Worm (Caenorhabditis elegans) whole organism, L1 larva: ENCODE measurements around the gene sup-18.
A peak's percentile ranks its signal among the peaks of the same experiment; 100 is the strongest.

ENCODE experiments used
- C04F5.9 ChIP-seq: sonication (generic microtip); optimal IDR thresholded peaks from 2 replicates; lab custom pipeline; 2016; ENCODE audit warnings: missing genetic modification characterization, missing compliant biosample characterization
- F16B12.6 ChIP-seq: fragments of 150-350 bp; optimal IDR thresholded peaks from 2 replicates; lab custom pipeline; 2014; ENCODE audit warnings: missing biosample characterization, missing genetic modification characterization
- Y116A8C.19 ChIP-seq: sonication (generic microtip); optimal IDR thresholded peaks from 2 replicates; lab custom pipeline; 2016; ENCODE audit warnings: missing compliant biosample characterization, missing genetic modification characterization, borderline replicate concordance
- aha-1 ChIP-seq: fragments of 150-350 bp; optimal IDR thresholded peaks from 2 replicates; lab custom pipeline; 2014; ENCODE audit warnings: missing biosample characterization, missing genetic modification characterization
- alr-1 ChIP-seq: fragments of 200-800 bp; sonication (Bioruptor generic); optimal IDR thresholded peaks from 2 replicates; lab custom pipeline; 2018; ENCODE audit warnings: borderline replicate concordance, mild to moderate bottlenecking, missing genetic modification characterization, missing compliant biosample characterization
- aly-2 ChIP-seq: fragments of 150-350 bp; optimal IDR thresholded peaks from 2 replicates; lab custom pipeline; 2014; ENCODE audit warnings: missing biosample characterization, missing genetic modification characterization
- ceh-63 ChIP-seq: fragments of 200-800 bp; sonication (Bioruptor generic); optimal IDR thresholded peaks from 2 replicates; lab custom pipeline; 2018; ENCODE audit warnings: mild to moderate bottlenecking, missing genetic modification characterization, missing compliant biosample characterization
- ceh-82 ChIP-seq, 3 experiments: fragments of 150-350 bp in 1 of 3; sonication (generic microtip) in 2 of 3; optimal IDR thresholded peaks; 2 replicates each; lab custom pipeline; 2014 to 2017; ENCODE audit warnings: missing biosample characterization in 3 of 3, missing genetic modification characterization in 3 of 3
- ceh-88 ChIP-seq: fragments of 200-800 bp; sonication (Bioruptor generic); IDR thresholded peaks from 2 replicates; pipeline ENCODE4 v1.3.6; 2022; ENCODE audit warnings: missing genetic modification characterization, missing compliant biosample characterization
- dsc-1 ChIP-seq: sonication (generic microtip); optimal IDR thresholded peaks from 2 replicates; lab custom pipeline; 2016; ENCODE audit warnings: mild to moderate bottlenecking, missing genetic modification characterization, missing compliant biosample characterization
- efl-1 ChIP-seq, 4 experiments: fragments of 150-350 bp; optimal IDR thresholded peaks in 3 of 4; peaks in 1 of 4; 1 replicate in 1 of 4; 2 replicates in 3 of 4; lab custom pipeline; 2014; ENCODE audit warnings: missing biosample characterization in 2 of 4, missing genetic modification characterization in 2 of 4, missing genetic modification reagents in 2 of 4
- efl-3 ChIP-seq: fragments of 200-800 bp; sonication (Bioruptor generic); optimal IDR thresholded peaks from 2 replicates; lab custom pipeline; 2018; ENCODE audit warnings: mild to moderate bottlenecking, missing genetic modification characterization, missing compliant biosample characterization
- egl-13 ChIP-seq: sonication (generic microtip); optimal IDR thresholded peaks from 2 replicates; lab custom pipeline; 2016; ENCODE audit warnings: missing genotype, missing genetic modification reagents, missing genetic modification characterization, missing compliant biosample characterization
- egl-27 ChIP-seq, 2 experiments: fragments of 150-350 bp in 1 of 2; sonication (generic microtip); optimal IDR thresholded peaks; 3 replicates each; lab custom pipeline; 2017 to 2018; ENCODE audit warnings: missing biosample characterization in 2 of 2, missing genetic modification characterization in 2 of 2, missing genetic modification reagents in 2 of 2
- elt-3 ChIP-seq, 6 experiments: fragments of 150-350 bp in 1 of 6; sonication (generic microtip); optimal IDR thresholded peaks; 2 replicates each; lab custom pipeline; 2017 to 2018; ENCODE audit warnings: missing biosample characterization in 6 of 6, missing genetic modification characterization in 6 of 6, inconsistent platforms in 1 of 6
- ets-5 ChIP-seq: fragments of 200-800 bp; sonication (Bioruptor generic); IDR thresholded peaks from 2 replicates; pipeline ENCODE4 v1.3.6; 2022; ENCODE audit warnings: missing genetic modification characterization, missing compliant biosample characterization
- fkh-8 ChIP-seq: sonication (generic microtip); optimal IDR thresholded peaks from 2 replicates; lab custom pipeline; 2016; ENCODE audit warnings: mild to moderate bottlenecking, missing genetic modification characterization, missing compliant biosample characterization
- fos-1 ChIP-seq: fragments of 150-350 bp; optimal IDR thresholded peaks from 2 replicates; lab custom pipeline; 2014; ENCODE audit warnings: missing biosample characterization, missing genetic modification characterization
- grh-1 ChIP-seq: fragments of 200-800 bp; sonication (Bioruptor generic); IDR thresholded peaks from 2 replicates; pipeline ENCODE4 v1.3.6; 2022; ENCODE audit warnings: missing genetic modification reagents, missing genetic modification characterization, missing compliant biosample characterization
- hlh-17 ChIP-seq: fragments of 200-800 bp; sonication (Bioruptor generic); optimal IDR thresholded peaks from 2 replicates; lab custom pipeline; 2018; ENCODE audit warnings: missing genetic modification characterization, mild to moderate bottlenecking, missing compliant biosample characterization, moderate library complexity, borderline replicate concordance
- hlh-4 ChIP-seq: sonication (generic microtip); optimal IDR thresholded peaks from 2 replicates; lab custom pipeline; 2016; ENCODE audit warnings: mild to moderate bottlenecking, missing genetic modification characterization, missing compliant biosample characterization
- jun-1 ChIP-seq: fragments of 150-350 bp; optimal IDR thresholded peaks from 2 replicates; lab custom pipeline; 2014; ENCODE audit warnings: missing biosample characterization, missing genetic modification reagents, missing genetic modification characterization
- lin-14 ChIP-seq: fragments of 200-800 bp; sonication (Bioruptor generic); optimal IDR thresholded peaks from 2 replicates; lab custom pipeline; 2018; ENCODE audit warnings: mild to moderate bottlenecking, missing genetic modification characterization, moderate library complexity, missing compliant biosample characterization
- lin-15B ChIP-seq: fragments of 150-350 bp; sonication (generic microtip); optimal IDR thresholded peaks from 3 replicates; lab custom pipeline; 2014; ENCODE audit warnings: missing biosample characterization, missing genetic modification characterization
- lin-35 ChIP-seq, 2 experiments: fragments of 150-350 bp; optimal IDR thresholded peaks; 2 replicates each; lab custom pipeline; 2014; ENCODE audit warnings: missing biosample characterization in 2 of 2, missing genetic modification characterization in 2 of 2, missing genetic modification reagents in 2 of 2
- lin-39 ChIP-seq: fragments of 150-350 bp; optimal IDR thresholded peaks from 2 replicates; lab custom pipeline; 2014; ENCODE audit warnings: missing biosample characterization, missing genetic modification reagents, missing genetic modification characterization
- mab-9 ChIP-seq: fragments of 200-800 bp; sonication (Bioruptor generic); IDR thresholded peaks from 2 replicates; pipeline ENCODE4 v1.3.6; 2022; ENCODE audit warnings: missing genetic modification reagents, missing genetic modification characterization, missing compliant biosample characterization
- mdl-1 ChIP-seq, 2 experiments: fragments of 150-350 bp; optimal IDR thresholded peaks; 2 replicates each; lab custom pipeline; 2014 to 2017; ENCODE audit warnings: missing biosample characterization in 2 of 2, missing genetic modification characterization in 2 of 2, inconsistent platforms in 1 of 2
- mef-2 ChIP-seq: fragments of 150-350 bp; optimal IDR thresholded peaks from 2 replicates; lab custom pipeline; 2014; ENCODE audit warnings: missing biosample characterization, missing genetic modification characterization
- mep-1 ChIP-seq: fragments of 150-350 bp; optimal IDR thresholded peaks from 2 replicates; lab custom pipeline; 2014; ENCODE audit warnings: missing biosample characterization, missing genetic modification characterization
- nhr-11 ChIP-seq: fragments of 150-350 bp; optimal IDR thresholded peaks from 2 replicates; lab custom pipeline; 2014; ENCODE audit warnings: missing biosample characterization, missing genetic modification characterization
- nhr-19 ChIP-seq: fragments of 200-800 bp; sonication (Bioruptor generic); conservative IDR thresholded peaks from 2 replicates; pipeline ENCODE4 v1.3.6; 2022; ENCODE audit warnings: missing genetic modification characterization, missing compliant biosample characterization
- nhr-20 ChIP-seq: sonication (generic microtip); optimal IDR thresholded peaks from 2 replicates; lab custom pipeline; 2016; ENCODE audit warnings: mild to moderate bottlenecking, missing genetic modification characterization, missing compliant biosample characterization
- nhr-237 ChIP-seq: fragments of 150-350 bp; optimal IDR thresholded peaks from 2 replicates; lab custom pipeline; 2014; ENCODE audit warnings: missing biosample characterization, missing genetic modification characterization
- nhr-28 ChIP-seq: fragments of 150-350 bp; optimal IDR thresholded peaks from 2 replicates; lab custom pipeline; 2014; ENCODE audit warnings: missing biosample characterization, missing genetic modification characterization
- nhr-47 ChIP-seq: sonication (generic microtip); optimal IDR thresholded peaks from 2 replicates; lab custom pipeline; 2016; ENCODE audit warnings: mild to moderate bottlenecking, missing genetic modification characterization, moderate library complexity, missing compliant biosample characterization
- nhr-76 ChIP-seq: sonication (generic microtip); optimal IDR thresholded peaks from 2 replicates; lab custom pipeline; 2017; ENCODE audit warnings: missing biosample characterization, missing genetic modification characterization
- nhr-85 ChIP-seq: sonication (generic microtip); peaks from one replicate; lab custom pipeline; 2016; ENCODE audit warnings: missing genetic modification characterization, inconsistent platforms, missing compliant biosample characterization
- nhr-90 ChIP-seq: sonication (generic microtip); optimal IDR thresholded peaks from 2 replicates; lab custom pipeline; 2016; ENCODE audit warnings: mild to moderate bottlenecking, missing genetic modification characterization, missing compliant biosample characterization; ENCODE audit not compliant: poor library complexity
- pax-3 ChIP-seq: fragments of 200-800 bp; sonication (Bioruptor generic); optimal IDR thresholded peaks from 2 replicates; lab custom pipeline; 2018; ENCODE audit warnings: mild to moderate bottlenecking, missing genetic modification characterization, moderate library complexity, missing compliant biosample characterization
- rnt-1 ChIP-seq: sonication (generic microtip); optimal IDR thresholded peaks from 2 replicates; lab custom pipeline; 2016; ENCODE audit warnings: mild to moderate bottlenecking, missing genetic modification characterization, moderate library complexity, missing compliant biosample characterization
- snpc-4 ChIP-seq: fragments of 150-350 bp; optimal IDR thresholded peaks from 2 replicates; lab custom pipeline; 2014; ENCODE audit warnings: missing biosample characterization, missing genetic modification characterization
- sptf-1 ChIP-seq: fragments of 150-350 bp; optimal IDR thresholded peaks from 2 replicates; lab custom pipeline; 2014; ENCODE audit warnings: missing biosample characterization, missing genetic modification characterization
- tbx-2 ChIP-seq: sonication (generic microtip); optimal IDR thresholded peaks from 2 replicates; lab custom pipeline; 2016; ENCODE audit warnings: missing genetic modification characterization, missing compliant biosample characterization
- unc-130 ChIP-seq: fragments of 150-350 bp; optimal IDR thresholded peaks from 2 replicates; lab custom pipeline; 2017; ENCODE audit warnings: missing biosample characterization, missing genetic modification characterization, inconsistent platforms
- unc-62 ChIP-seq: fragments of 150-350 bp; optimal IDR thresholded peaks from 2 replicates; lab custom pipeline; 2014; ENCODE audit warnings: missing biosample characterization, missing genetic modification reagents, missing genetic modification characterization
- unc-98 ChIP-seq: fragments of 200-800 bp; sonication (Bioruptor generic); IDR thresholded peaks from 2 replicates; pipeline ENCODE4 v1.3.6; 2022; ENCODE audit warnings: missing genetic modification characterization, missing compliant biosample characterization
- vab-15 ChIP-seq: sonication (generic microtip); optimal IDR thresholded peaks from 2 replicates; lab custom pipeline; 2017; ENCODE audit warnings: missing genotype, mild to moderate bottlenecking, missing genetic modification characterization, missing compliant biosample characterization
- zip-4 ChIP-seq: fragments of 200-800 bp; sonication (Bioruptor generic); optimal IDR thresholded peaks from 2 replicates; lab custom pipeline; 2018; ENCODE audit warnings: mild to moderate bottlenecking, missing genetic modification characterization, moderate library complexity, missing compliant biosample characterization
- ztf-11 ChIP-seq, 2 experiments: sonication (generic microtip); optimal IDR thresholded peaks; 2 replicates each; lab custom pipeline; 2016 to 2017; ENCODE audit warnings: missing genetic modification characterization in 2 of 2, missing biosample characterization in 1 of 2, missing compliant biosample characterization in 1 of 2
- ztf-4 ChIP-seq: fragments of 150-350 bp; optimal IDR thresholded peaks from 2 replicates; lab custom pipeline; 2014; ENCODE audit warnings: missing biosample characterization, missing genetic modification characterization

Gene sup-18

DNA sequence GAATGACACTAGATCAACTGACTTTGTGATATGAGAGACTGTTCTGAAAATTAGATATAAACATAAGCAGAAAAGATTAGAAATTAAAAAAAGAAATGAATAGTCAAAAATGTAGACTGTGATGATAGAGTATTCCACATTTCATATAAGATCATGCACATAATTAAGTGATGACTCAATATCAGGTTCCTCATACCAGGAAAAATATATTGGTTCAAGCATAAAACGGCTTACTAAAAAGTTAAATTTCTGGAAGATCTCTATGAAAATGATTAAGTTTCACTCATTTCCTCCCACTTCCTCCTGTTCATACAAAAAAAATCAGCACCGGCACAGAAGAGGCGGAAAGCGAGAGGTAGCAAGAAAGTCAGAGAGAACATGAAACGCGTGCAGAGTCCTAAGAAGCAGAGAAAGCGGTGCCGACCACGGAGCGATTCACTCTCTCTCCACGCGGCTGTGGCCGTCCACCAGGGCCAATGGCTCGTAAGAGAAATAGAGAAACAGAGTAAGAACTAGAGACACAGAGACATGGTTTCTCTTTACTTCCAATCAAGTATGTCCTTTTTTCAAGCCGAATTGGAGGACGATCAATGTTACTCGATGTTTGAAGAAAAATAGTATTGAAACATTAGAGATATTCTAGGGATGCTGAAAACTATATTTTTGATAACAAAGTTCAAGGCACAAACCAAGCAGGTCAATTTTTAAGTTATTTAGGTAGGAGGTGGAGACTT is 13.0 kb upstream of the sup-18 start, which contains the start of the genes ZK688.5 and fahd-1:
TSS of gene ZK688.5 (minus strand) at position 51 of the 734 bp plus-strand sequence.
TSS of gene fahd-1 (plus strand) at position 684 of the 734 bp plus-strand sequence.
- TF ChIP-seq Y116A8C.19 (tag; lab: Kevin White, UChicago) (no peak), F16B12.6 (peak; percentile 41), alr-1 (tag; lab: Kevin White, UChicago) (no peak), zip-4 (GFP tag; lab: Kevin White, UChicago) (no peak), snpc-4 (tag; lab: Kevin White, UChicago) (peak; percentile 51), nhr-11 (no peak), tbx-2 (tag; lab: Kevin White, UChicago) (peak; percentile 62), lin-35 (GFP tag; optimal IDR thresholded peaks at IDR 0.05; lab: Kevin White, UChicago) (peak; percentile 70 to 71), unc-98 (no peak), fos-1 (tag; lab: Kevin White, UChicago) (no peak), ets-5 (GFP tag; lab: Robert Waterston, UW) (no peak), nhr-47 (tag; lab: Kevin White, UChicago) (peak; percentile 70), jun-1 (tag; lab: Kevin White, UChicago) (peak; percentile 46), efl-1 (optimal IDR thresholded peaks at IDR 0.05; lab: Kevin White, UChicago) (peak; percentile 72 to 77), efl-1 (GFP tag; optimal IDR thresholded peaks at IDR 0.05 in 1 of 2; lab: Kevin White, UChicago) (peak; percentile 27 to 94), lin-39 (no peak), grh-1 (GFP tag; lab: Robert Waterston, UW) (no peak), hlh-4 (no peak), lin-14 (peak; percentile 91), egl-13 (tag; lab: Kevin White, UChicago) (no peak), sptf-1 (tag; lab: Kevin White, UChicago) (no peak), nhr-20 (tag; lab: Kevin White, UChicago) (peak; percentile 72), nhr-90 (tag; lab: Kevin White, UChicago) (peak; percentile 49), lin-15B (tag; lab: Kevin White, UChicago) (no peak), pax-3 (tag; lab: Kevin White, UChicago) (no peak), ztf-11 (tag; optimal IDR thresholded peaks at IDR 0.05; lab: Kevin White, UChicago) (no peak), ztf-4 (tag; lab: Kevin White, UChicago) (peak; percentile 34), nhr-28 (tag; lab: Kevin White, UChicago) (no peak), efl-3 (GFP tag; lab: Kevin White, UChicago) (no peak), mef-2 (tag; lab: Kevin White, UChicago) (no peak), ceh-82 (tag; optimal IDR thresholded peaks at IDR 0.05; lab: Kevin White, UChicago) (peak; percentile 5 to 80 (median 47)), rnt-1 (tag; lab: Kevin White, UChicago) (peak; percentile 71), fkh-8 (tag; lab: Kevin White, UChicago) (peak; percentile 54), nhr-237 (tag; lab: Kevin White, UChicago) (peak; percentile 10), unc-62 (GFP tag; lab: Kevin White, UChicago) (no peak), egl-27 (tag; optimal IDR thresholded peaks at IDR 0.05; lab: Kevin White, UChicago) (no peak), nhr-85 (tag; lab: Kevin White, UChicago) (peak; percentile 79), hlh-17 (GFP tag; lab: Kevin White, UChicago) (no peak), mab-9 (GFP tag; lab: Robert Waterston, UW) (no peak), elt-3 (tag; optimal IDR thresholded peaks at IDR 0.05; lab: Kevin White, UChicago) (peak in 2 of 6 experiments; percentile 41 to 48), nhr-76 (no peak), ceh-63 (no peak), unc-130 (tag; lab: Kevin White, UChicago) (no peak), aly-2 (tag; lab: Kevin White, UChicago) (no peak), dsc-1 (tag; lab: Kevin White, UChicago) (peak; percentile 39), C04F5.9 (tag; lab: Kevin White, UChicago) (no peak), ceh-88 (GFP tag; lab: Robert Waterston, UW) (no peak), aha-1 (tag; lab: Kevin White, UChicago) (no peak), nhr-19 (GFP tag; lab: Robert Waterston, UW) (peak; percentile 57), mep-1 (peak; percentile 70), mdl-1 (tag; optimal IDR thresholded peaks at IDR 0.05; lab: Kevin White, UChicago) (peak in 1 of 2 experiments; percentile 82), vab-15 (tag; lab: Kevin White, UChicago) (no peak)
